Worm (Caenorhabditis elegans) whole organism, late embryonic: ENCODE data around the gene R12A1.3.

Experiments
- C08G9.2 ChIP-seq: sonication (generic microtip); optimal IDR thresholded peaks from 2 replicates; lab custom pipeline; 2016; ENCODE audit warnings: mild to moderate bottlenecking, missing genetic modification characterization, moderate library complexity, missing compliant biosample characterization
- ahr-1 ChIP-seq: sonication (generic microtip); optimal IDR thresholded peaks from 2 replicates; lab custom pipeline; 2016; ENCODE audit warnings: missing genetic modification characterization, missing compliant biosample characterization
- ceh-18 ChIP-seq: sonication (generic microtip); optimal IDR thresholded peaks from 2 replicates; lab custom pipeline; 2016; ENCODE audit warnings: missing genetic modification characterization, missing compliant biosample characterization
- ceh-19 ChIP-seq: fragments of 200-800 bp; sonication (Bioruptor generic); optimal IDR thresholded peaks from 2 replicates; lab custom pipeline; 2018; ENCODE audit warnings: mild to moderate bottlenecking, missing genetic modification characterization, missing compliant biosample characterization
- ceh-45 ChIP-seq: fragments of 200-800 bp; sonication (Bioruptor generic); IDR thresholded peaks from 2 replicates; pipeline ENCODE4 v1.3.6; 2022; ENCODE audit warnings: missing genetic modification reagents, missing genetic modification characterization, missing compliant biosample characterization
- ceh-9 ChIP-seq: sonication (generic microtip); optimal IDR thresholded peaks from 2 replicates; lab custom pipeline; 2016; ENCODE audit warnings: mild to moderate bottlenecking, missing genetic modification characterization, inconsistent platforms, missing compliant biosample characterization
- elt-2 ChIP-seq: sonication (generic microtip); optimal IDR thresholded peaks from 2 replicates; lab custom pipeline; 2016; ENCODE audit warnings: missing genetic modification reagents, missing genetic modification characterization, missing compliant biosample characterization
- fax-1 ChIP-seq: sonication (generic microtip); optimal IDR thresholded peaks from 2 replicates; lab custom pipeline; 2016; ENCODE audit warnings: missing genotype, missing genetic modification characterization, missing compliant biosample characterization
- hlh-15 ChIP-seq: sonication (generic microtip); optimal IDR thresholded peaks from 2 replicates; lab custom pipeline; 2016; ENCODE audit warnings: missing genetic modification characterization, missing compliant biosample characterization
- lim-6 ChIP-seq: sonication (generic microtip); optimal IDR thresholded peaks from 2 replicates; lab custom pipeline; 2016; ENCODE audit warnings: missing genetic modification characterization, missing compliant biosample characterization
- madf-2 ChIP-seq: sonication (generic microtip); optimal IDR thresholded peaks from 2 replicates; lab custom pipeline; 2017; ENCODE audit warnings: missing genetic modification characterization, missing compliant biosample characterization
- npax-4 ChIP-seq: sonication (generic microtip); optimal IDR thresholded peaks from 2 replicates; lab custom pipeline; 2016; ENCODE audit warnings: missing genetic modification characterization, missing compliant biosample characterization
- pha-2 ChIP-seq: sonication (generic microtip); optimal IDR thresholded peaks from 2 replicates; lab custom pipeline; 2017; ENCODE audit warnings: mild to moderate bottlenecking, missing genetic modification characterization, missing compliant biosample characterization
- pha-4 ChIP-seq: fragments of 150-350 bp; optimal IDR thresholded peaks from 2 replicates; lab custom pipeline; 2018; ENCODE audit warnings: missing biosample characterization, missing genetic modification reagents, missing genetic modification characterization
- sdc-2 ChIP-seq: sonication (generic microtip); optimal IDR thresholded peaks from 2 replicates; lab custom pipeline; 2016; ENCODE audit warnings: missing genotype, missing genetic modification characterization, missing compliant biosample characterization

The R12A1.3 gene

ce11 chrV:1378010-1378409, 47.6 kb downstream of the R12A1.3 start:
- no peak for TF ChIP-seq ceh-18 (tag; lab: Kevin White, UChicago)
- no peak for TF ChIP-seq elt-2
- no peak for TF ChIP-seq C08G9.2 (tag; lab: Kevin White, UChicago)
- no peak for TF ChIP-seq ahr-1 (tag; lab: Kevin White, UChicago)
- TF ChIP-seq pha-2 (tag; lab: Kevin White, UChicago): no peak
- no peak for TF ChIP-seq fax-1 (tag; lab: Kevin White, UChicago)
- TF ChIP-seq pha-4: no peak
- TF ChIP-seq ceh-19 (GFP tag; lab: Kevin White, UChicago): no peak
- TF ChIP-seq ceh-9 (tag; lab: Kevin White, UChicago): no peak

ce11 chrV:1375007-1375406, 50.6 kb downstream of the R12A1.3 start:
- TF ChIP-seq ceh-19 (GFP tag; lab: Kevin White, UChicago): no peak
- no peak for TF ChIP-seq npax-4 (tag; lab: Kevin White, UChicago)
- no peak for TF ChIP-seq lim-6 (tag; lab: Kevin White, UChicago)
- TF ChIP-seq pha-4: no peak
- TF ChIP-seq ceh-45 (GFP tag; lab: Robert Waterston, UW): no peak
- no peak for TF ChIP-seq hlh-15 (tag; lab: Kevin White, UChicago)
- no peak for TF ChIP-seq madf-2 (tag; lab: Kevin White, UChicago)
- TF ChIP-seq sdc-2 (tag; lab: Kevin White, UChicago): no peak
